Fruit fly (Drosophila melanogaster) whole organism, embryonic: ENCODE results near the gene HDAC4.

ENCODE experiments used
- Abd-B ChIP-seq: fragments of 200-800 bp; sonication (Bioruptor generic); optimal IDR thresholded peaks from 2 replicates; lab custom pipeline; 2018; ENCODE audit warnings: missing biosample characterization, mild to moderate bottlenecking, missing genetic modification characterization, moderate library complexity
- Awh ChIP-seq: fragments of 200-800 bp; sonication (Bioruptor generic); IDR thresholded peaks from 2 replicates; pipeline ENCODE4, ENCODE4 v1.3.6; 2022; ENCODE audit warnings: missing biosample characterization, missing genetic modification characterization
- BtbVII ChIP-seq: fragments of 200-800 bp; sonication (Bioruptor generic); optimal IDR thresholded peaks from 3 replicates; lab custom pipeline; 2017; ENCODE audit warnings: missing biosample characterization, mild to moderate bottlenecking, missing genetic modification characterization
- CG11696 ChIP-seq: fragments of 200-800 bp; sonication (Bioruptor generic); IDR thresholded peaks from 2 replicates; pipeline ENCODE4 v1.3.6; 2022; ENCODE audit warnings: missing biosample characterization, missing genetic modification characterization
- CG12155 ChIP-seq: fragments of 200-800 bp; sonication (Bioruptor generic); optimal IDR thresholded peaks from 3 replicates; lab custom pipeline; 2016; ENCODE audit warnings: missing biosample characterization, missing genetic modification characterization
- CG1602 ChIP-seq: fragments of 200-800 bp; sonication (Bioruptor generic); optimal IDR thresholded peaks from 3 replicates; lab custom pipeline; 2016; ENCODE audit warnings: missing biosample characterization, missing genetic modification characterization
- CG18262 ChIP-seq: fragments of 200-800 bp; optimal IDR thresholded peaks from 3 replicates; lab custom pipeline; 2019; ENCODE audit warnings: missing biosample characterization, mild to moderate bottlenecking, missing genetic modification characterization, moderate library complexity
- CG2875 ChIP-seq: fragments of 200-800 bp; sonication (Bioruptor generic); optimal IDR thresholded peaks from 2 replicates; lab custom pipeline; 2017; ENCODE audit warnings: missing biosample characterization, mild to moderate bottlenecking, missing genetic modification characterization, missing genetic modification reagents
- CG30431 ChIP-seq: fragments of 200-800 bp; sonication (Bioruptor generic); optimal IDR thresholded peaks from 2 replicates; lab custom pipeline; 2017; ENCODE audit warnings: missing biosample characterization, missing genetic modification characterization
- CG34224 ChIP-seq: fragments of 200-800 bp; sonication (Bioruptor generic); IDR thresholded peaks from 3 replicates; pipeline ENCODE4 v1.3.6; 2022; ENCODE audit warnings: missing biosample characterization, missing genetic modification characterization; ENCODE audit not compliant: partially characterized antibody
- CG34376 ChIP-seq: fragments of 200-800 bp; sonication (Bioruptor generic); optimal IDR thresholded peaks from 2 replicates; lab custom pipeline; 2018; ENCODE audit warnings: missing biosample characterization, mild to moderate bottlenecking, missing genetic modification characterization
- CG3726 ChIP-seq: fragments of 200-800 bp; sonication (Bioruptor generic); IDR thresholded peaks from 3 replicates; pipeline ENCODE4, ENCODE4 v1.3.6; 2022; ENCODE audit warnings: missing biosample characterization, missing genetic modification characterization
- CG4404 ChIP-seq: fragments of 200-800 bp; sonication (Bioruptor generic); IDR thresholded peaks from 2 replicates; pipeline ENCODE4 v1.3.6; 2022; ENCODE audit warnings: missing biosample characterization, missing genetic modification characterization
- CG8290 ChIP-seq, 3 experiments: fragments of 200-800 bp; sonication (Bioruptor generic); optimal IDR thresholded peaks; 2 replicates each; lab custom pipeline; 2016 to 2019; ENCODE audit warnings: missing biosample characterization in 3 of 3, missing genetic modification characterization in 3 of 3, mild to moderate bottlenecking in 2 of 3, moderate library complexity in 1 of 3
- CG8388 ChIP-seq: fragments of 200-800 bp; sonication (Bioruptor generic); optimal IDR thresholded peaks from 2 replicates; lab custom pipeline; 2019; ENCODE audit warnings: missing biosample characterization, mild to moderate bottlenecking, missing genetic modification characterization, moderate library complexity
- D19B ChIP-seq: fragments of 200-800 bp; sonication (Bioruptor generic); optimal IDR thresholded peaks from 2 replicates; lab custom pipeline; 2017; ENCODE audit warnings: missing biosample characterization, mild to moderate bottlenecking, missing genetic modification characterization
- E2f1 ChIP-seq: fragments of 200-800 bp; sonication (Bioruptor generic); IDR thresholded peaks from 2 replicates; pipeline ENCODE4 v1.3.6; 2022; ENCODE audit warnings: missing biosample characterization, missing genetic modification characterization
- Fer2 ChIP-seq: fragments of 200-800 bp; sonication (Bioruptor generic); optimal IDR thresholded peaks from 2 replicates; lab custom pipeline; 2018; ENCODE audit warnings: missing biosample characterization, mild to moderate bottlenecking, missing genetic modification characterization, moderate library complexity
- Gsc ChIP-seq: fragments of 200-800 bp; sonication (Bioruptor generic); IDR thresholded peaks from 2 replicates; pipeline ENCODE4 v1.3.6; 2022; ENCODE audit warnings: missing biosample characterization, missing genetic modification characterization
- H15 ChIP-seq: fragments of 200-800 bp; sonication (Bioruptor generic); IDR thresholded peaks from 3 replicates; pipeline ENCODE4 v1.3.6; 2022; ENCODE audit warnings: missing biosample characterization, missing genetic modification characterization
- Hr78 ChIP-seq, 2 experiments: fragments of 200-800 bp in 1 of 2; fragments of >200 bp in 1 of 2; sonication (Bioruptor generic) in 1 of 2; optimal IDR thresholded peaks; 2 replicates each; lab custom pipeline; 2017 to 2019; ENCODE audit warnings: missing biosample characterization in 2 of 2, missing genetic modification characterization in 2 of 2, mild to moderate bottlenecking in 1 of 2, moderate library complexity in 1 of 2
- Med ChIP-seq: fragments of 200-800 bp; sonication (Bioruptor generic); peaks from one replicate; lab custom pipeline; 2016; ENCODE audit warnings: missing biosample characterization, missing genetic modification characterization, mild to moderate bottlenecking, inconsistent platforms, moderate library complexity
- Pdp1 ChIP-seq, 2 experiments: fragments of 200-800 bp; sonication (Bioruptor generic); optimal IDR thresholded peaks; 3 replicates each; lab custom pipeline; 2016; ENCODE audit warnings: missing biosample characterization in 2 of 2, missing genetic modification characterization in 2 of 2, mild to moderate bottlenecking in 1 of 2, moderate library complexity in 1 of 2
- Ptx1 ChIP-seq: fragments of 200-800 bp; sonication (Bioruptor generic); IDR thresholded peaks from 2 replicates; pipeline ENCODE4 v1.3.6; 2022; ENCODE audit warnings: missing biosample characterization, missing genetic modification characterization
- Sox102F ChIP-seq: fragments of 200-800 bp; sonication (Bioruptor generic); optimal IDR thresholded peaks from 2 replicates; lab custom pipeline; 2018; ENCODE audit warnings: missing biosample characterization, mild to moderate bottlenecking, missing genetic modification characterization, moderate library complexity
- Usf ChIP-seq: fragments of 200-800 bp; sonication (Bioruptor generic); optimal IDR thresholded peaks from 2 replicates; lab custom pipeline; 2017; ENCODE audit warnings: missing genotype, missing biosample characterization, missing genetic modification characterization
- ac ChIP-seq: fragments of 200-800 bp; sonication (Bioruptor generic); optimal IDR thresholded peaks from 3 replicates; lab custom pipeline; 2017; ENCODE audit warnings: missing biosample characterization, mild to moderate bottlenecking, missing genetic modification characterization
- amos ChIP-seq: fragments of 200-800 bp; sonication (Bioruptor generic); IDR thresholded peaks from 2 replicates; pipeline ENCODE4 v1.3.6; 2022; ENCODE audit warnings: missing biosample characterization, missing genetic modification characterization; ENCODE audit not compliant: partially characterized antibody
- aop ChIP-seq: fragments of 200-800 bp; sonication (Bioruptor generic); IDR thresholded peaks from 2 replicates; pipeline ENCODE4 v1.3.6; 2022; ENCODE audit warnings: missing biosample characterization, missing genetic modification characterization
- ap ChIP-seq: fragments of 200-800 bp; sonication (Bioruptor generic); IDR thresholded peaks from 2 replicates; pipeline ENCODE4 v1.3.6; 2022; ENCODE audit warnings: missing biosample characterization, missing genetic modification characterization
- ash1 ChIP-seq: fragments of 200-800 bp; sonication (Bioruptor generic); optimal IDR thresholded peaks from 2 replicates; lab custom pipeline; 2018; ENCODE audit warnings: missing biosample characterization, mild to moderate bottlenecking, missing genetic modification characterization
- dmrt11E ChIP-seq: fragments of 200-800 bp; sonication (Bioruptor generic); optimal IDR thresholded peaks from 3 replicates; lab custom pipeline; 2018; ENCODE audit warnings: missing biosample characterization, mild to moderate bottlenecking, missing genetic modification characterization, moderate library complexity
- esg ChIP-seq: fragments of 200-800 bp; sonication (Bioruptor generic); conservative IDR thresholded peaks from 2 replicates; pipeline ENCODE4 v1.3.6; 2022; ENCODE audit warnings: missing biosample characterization, missing genetic modification characterization
- eve ChIP-seq, 2 experiments: fragments of >200 bp; optimal IDR thresholded peaks; 2 replicates each; lab custom pipeline; 2017; ENCODE audit warnings: missing biosample characterization in 2 of 2, missing genetic modification characterization in 2 of 2
- grau ChIP-seq: fragments of 200-800 bp; optimal IDR thresholded peaks from 3 replicates; lab custom pipeline; 2019; ENCODE audit warnings: missing biosample characterization, mild to moderate bottlenecking, missing genetic modification characterization, moderate library complexity
- grn ChIP-seq: fragments of 200-800 bp; sonication (Bioruptor generic); optimal IDR thresholded peaks from 3 replicates; lab custom pipeline; 2017; ENCODE audit warnings: missing biosample characterization, missing genetic modification characterization
- gsb ChIP-seq: fragments of 200-800 bp; sonication (Bioruptor generic); IDR thresholded peaks from 2 replicates; pipeline ENCODE4 v1.3.6; 2022; ENCODE audit warnings: missing biosample characterization, missing genetic modification characterization
- hb ChIP-seq: fragments of 200-800 bp; sonication (Bioruptor generic); IDR thresholded peaks from 3 replicates; pipeline ENCODE4 v1.3.6; 2022; ENCODE audit warnings: missing biosample characterization, missing genetic modification characterization; ENCODE audit not compliant: partially characterized antibody
- mirr ChIP-seq: fragments of 200-800 bp; sonication (Bioruptor generic); optimal IDR thresholded peaks from 3 replicates; lab custom pipeline; 2018; ENCODE audit warnings: missing biosample characterization, mild to moderate bottlenecking, missing genetic modification characterization
- nmo ChIP-seq: fragments of 200-800 bp; sonication (Bioruptor generic); optimal IDR thresholded peaks from 2 replicates; lab custom pipeline; 2018; ENCODE audit warnings: missing biosample characterization, mild to moderate bottlenecking, missing genetic modification characterization, moderate library complexity
- pan ChIP-seq, 4 experiments: fragments of >200 bp in 3 of 4; fragments of 200-800 bp in 1 of 4; sonication (Bioruptor generic) in 1 of 4; optimal IDR thresholded peaks in 3 of 4; IDR thresholded peaks in 1 of 4; 2 replicates each; pipeline versions ENCODE4 v1.3.6 to Lab custom; 2017 to 2022; ENCODE audit warnings: missing biosample characterization in 2 of 4, missing genetic modification characterization in 2 of 4, mixed read lengths in 1 of 4
- sisA ChIP-seq: fragments of 200-800 bp; sonication (Bioruptor generic); IDR thresholded peaks from 2 replicates; pipeline ENCODE4 v1.3.6; 2022; ENCODE audit warnings: missing biosample characterization, missing genetic modification characterization
- sqz ChIP-seq: fragments of 200-800 bp; sonication (Bioruptor generic); optimal IDR thresholded peaks from 3 replicates; lab custom pipeline; 2018; ENCODE audit warnings: missing biosample characterization, mild to moderate bottlenecking, missing genetic modification characterization
- sr ChIP-seq: fragments of 200-800 bp; sonication (Bioruptor generic); IDR thresholded peaks from 3 replicates; pipeline ENCODE4 v1.3.6; 2022; ENCODE audit warnings: missing biosample characterization, missing genetic modification characterization
- ssp ChIP-seq: fragments of 200-800 bp; sonication (Bioruptor generic); IDR thresholded peaks from 2 replicates; pipeline ENCODE4 v1.3.6; 2022; ENCODE audit warnings: missing biosample characterization, missing genetic modification characterization
- tll ChIP-seq, 2 experiments: fragments of 200-800 bp in 1 of 2; fragments of >200 bp in 1 of 2; sonication (Bioruptor generic) in 1 of 2; optimal IDR thresholded peaks; 2 replicates each; lab custom pipeline; 2017 to 2019; ENCODE audit warnings: missing biosample characterization in 2 of 2, missing genetic modification characterization in 2 of 2, mild to moderate bottlenecking in 1 of 2, moderate library complexity in 1 of 2
- wor ChIP-seq: fragments of 200-800 bp; sonication (Bioruptor generic); IDR thresholded peaks from 2 replicates; pipeline ENCODE4 v1.3.6; 2022; ENCODE audit warnings: missing biosample characterization, missing genetic modification characterization
- yki ChIP-seq: fragments of >200 bp; optimal IDR thresholded peaks from 3 replicates; lab custom pipeline; 2018

Gene HDAC4

dm6 chrX:13303527-13303655, 18.0 kb upstream of the HDAC4 start, which contains the start of gene IP3K2:
Gene IP3K2, plus strand, starts transcription at chrX:13303633.
- no peak for TF ChIP-seq Ptx1 (GFP tag; lab: Robert Waterston, UW)
- no peak for TF ChIP-seq aop
- TF ChIP-seq dmrt11E (tag; lab: Kevin White, UChicago): no peak
- TF ChIP-seq CG4404 (GFP tag; lab: Robert Waterston, UW): no peak
- TF ChIP-seq CG30431 (GFP tag; lab: Kevin White, UChicago): no peak
- TF ChIP-seq H15 (GFP tag; lab: Robert Waterston, UW): no peak
- no peak for TF ChIP-seq Sox102F (GFP tag; lab: Kevin White, UChicago)
- TF ChIP-seq Hr78 (GFP tag; optimal IDR thresholded peaks at IDR 0.05; lab: Kevin White, UChicago): no peak
- TF ChIP-seq hb (GFP tag; lab: Robert Waterston, UW): no peak
- TF ChIP-seq CG18262 (tag; lab: Kevin White, UChicago): no peak
- TF ChIP-seq esg (GFP tag; lab: Robert Waterston, UW): no peak
- TF ChIP-seq Gsc (GFP tag; lab: Robert Waterston, UW): no peak
- no peak for TF ChIP-seq grau
- TF ChIP-seq Med (GFP tag; lab: Kevin White, UChicago): no peak

- TF ChIP-seq Fer2: no peak
- no peak for TF ChIP-seq CG2875
- TF ChIP-seq grn (GFP tag; lab: Kevin White, UChicago): peak; percentile 17
- peak; percentile 22 for TF ChIP-seq Abd-B (GFP tag; lab: Kevin White, UChicago)
- peak; percentile 74; the same call in 2 of the 3 replicates for TF ChIP-seq sr
- no peak for TF ChIP-seq sisA
- no peak for TF ChIP-seq tll (GFP tag; optimal IDR thresholded peaks at IDR 0.05; lab: Kevin White, UChicago)
- TF ChIP-seq CG34224 (GFP tag; lab: Robert Waterston, UW): no peak; the same call in 2 of the 3 replicates
- TF ChIP-seq E2f1 (GFP tag; lab: Robert Waterston, UW): no peak
- TF ChIP-seq ac: no peak
- TF ChIP-seq ash1 (GFP tag; lab: Kevin White, UChicago): no peak
- no peak for TF ChIP-seq D19B (GFP tag; lab: Kevin White, UChicago)
- no peak for TF ChIP-seq eve (GFP tag; optimal IDR thresholded peaks at IDR 0.05; lab: Kevin White, UChicago)
- TF ChIP-seq CG11696 (GFP tag; lab: Robert Waterston, UW): no peak
- peak in 1 of 2 experiments; percentile 73 for TF ChIP-seq Pdp1 (GFP tag; optimal IDR thresholded peaks at IDR 0.05; lab: Kevin White, UChicago)
- peak; percentile 69 for TF ChIP-seq Awh
- TF ChIP-seq CG8388 (GFP tag; lab: Kevin White, UChicago): no peak
- TF ChIP-seq ap: peak; percentile 28; the same call in 1 of the 2 replicates
- TF ChIP-seq CG34376 (GFP tag; lab: Kevin White, UChicago): peak; percentile 34
- no peak for TF ChIP-seq gsb
- no peak for TF ChIP-seq wor (GFP tag; lab: Robert Waterston, UW)
- TF ChIP-seq CG3726: no peak
- no peak for TF ChIP-seq amos (GFP tag; lab: Robert Waterston, UW)
- no peak for TF ChIP-seq CG8290 (GFP tag; optimal IDR thresholded peaks at IDR 0.05; lab: Kevin White, UChicago)
- TF ChIP-seq CG8290 (tag; optimal IDR thresholded peaks at IDR 0.05; lab: Kevin White, UChicago): peak in 1 of 2 experiments; percentile 31
- peak; percentile 75 for TF ChIP-seq sqz (GFP tag; lab: Kevin White, UChicago)
- no peak for TF ChIP-seq CG1602 (GFP tag; lab: Kevin White, UChicago)
- no peak for TF ChIP-seq pan (optimal IDR thresholded peaks at IDR 0.05; lab: Kevin White, UChicago)
- peak in 1 of 2 experiments; percentile 29 for TF ChIP-seq pan (GFP tag; optimal IDR thresholded peaks at IDR 0.05 in 1 of 2, IDR thresholded peaks at IDR 0.05 in 1 of 2)
- TF ChIP-seq mirr (GFP tag; lab: Kevin White, UChicago): peak; percentile 54
- no peak for TF ChIP-seq nmo (GFP tag; lab: Kevin White, UChicago)
- no peak for TF ChIP-seq ssp (GFP tag; lab: Robert Waterston, UW)
- peak; percentile 45 for TF ChIP-seq BtbVII (GFP tag; lab: Kevin White, UChicago)
- TF ChIP-seq yki (lab: Kevin White, UChicago): no peak
- no peak for TF ChIP-seq CG12155 (GFP tag; lab: Kevin White, UChicago)
- TF ChIP-seq Usf: no peak
These were observed 17.4 kb upstream of the HDAC4 start for dm6 chrX:13302615-13303526.
